Fruit fly (Drosophila melanogaster): Measurements from ENCODE around the gene CG6454.

Gene CG6454

DNA sequence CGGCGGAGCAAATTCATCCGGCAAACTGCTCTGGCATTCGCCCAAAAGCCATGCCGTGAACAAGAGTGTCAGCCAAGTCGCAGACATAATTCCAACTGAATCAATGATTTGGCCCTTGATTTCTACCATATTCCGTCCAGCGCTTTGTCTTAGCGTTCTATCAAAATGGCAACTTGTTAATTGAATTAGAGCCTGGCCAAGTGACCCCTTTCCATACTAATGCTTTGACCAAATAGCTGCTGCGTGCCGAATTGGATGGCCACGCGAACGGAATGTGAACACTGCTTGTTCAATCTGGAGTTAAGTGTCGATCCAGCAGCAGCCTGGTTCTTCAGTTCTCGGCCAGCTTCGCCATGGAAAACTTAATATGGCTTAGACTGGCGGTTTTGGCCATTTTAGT, 41.3 kb downstream of the CG6454 start, which contains the start of the genes CG5768 and CG13615:
Gene CG5768 (minus strand): TSS at position 101 of the 400 bp plus-strand sequence.
Gene CG13615 (plus strand): TSS at position 280 of the 400 bp plus-strand sequence.
- no peak for TF ChIP-seq unc-4 (GFP tag; IDR thresholded peaks at IDR 0.05; ENCODE audit: partially characterized antibody)
- TF ChIP-seq CG4854 (GFP tag; optimal IDR thresholded peaks at IDR 0.05), result no peak
- no peak for TF ChIP-seq CG14667 (GFP tag; IDR thresholded peaks at IDR 0.05)

DNA sequence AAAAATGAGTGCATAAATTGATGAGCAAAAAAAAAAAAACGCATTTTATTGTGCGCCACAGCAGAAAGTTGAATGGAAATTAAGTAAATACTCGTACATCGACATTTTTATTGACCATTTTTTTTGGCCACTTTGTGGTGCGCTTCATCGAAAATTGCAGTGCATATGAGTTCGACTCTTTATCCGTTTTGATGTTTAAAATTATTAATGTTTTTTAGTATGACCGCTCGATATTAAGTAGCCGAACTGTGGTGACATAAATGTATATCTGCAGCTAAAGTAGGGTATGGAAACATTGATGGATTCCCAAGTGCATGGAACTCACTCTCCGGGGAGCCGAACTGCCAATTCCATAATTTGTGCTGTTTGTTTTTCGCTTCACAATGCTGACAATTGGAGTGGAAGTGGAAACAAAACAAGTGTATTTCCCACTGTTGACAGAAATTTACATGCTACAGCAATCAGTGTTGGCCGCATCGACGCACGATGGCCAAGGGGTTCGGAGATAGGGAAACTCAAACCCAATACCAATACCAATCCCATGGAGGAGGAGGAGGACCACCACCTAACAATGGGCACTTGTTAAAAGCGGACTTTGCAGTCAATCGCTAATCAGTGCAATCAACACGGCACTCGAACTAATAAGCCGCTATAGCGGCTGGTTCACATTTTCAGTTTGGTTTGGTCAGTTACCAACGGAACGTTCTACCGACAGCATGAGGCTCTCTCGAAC, 43.4 kb downstream of the CG6454 start, which contains the start of gene CG13616:
Gene CG13616 (plus strand): TSS at position 683 of the 733 bp plus-strand sequence.
- TF ChIP-seq CG4707 (GFP tag; optimal IDR thresholded peaks at IDR 0.05) (no peak), Ets65A (GFP tag) (peak; percentile 9), CG12299 (tag; optimal IDR thresholded peaks at IDR 0.05) (no peak), tio (GFP tag; optimal IDR thresholded peaks at IDR 0.05) (no peak)
